Fruit fly (Drosophila melanogaster) whole organism, embryonic: ENCODE measurements around the gene CG8516.

Experiments used
- Asciz ChIP-seq: fragments of 200-800 bp; sonication (Bioruptor generic); optimal IDR thresholded peaks from 2 replicates; lab custom pipeline; 2017; ENCODE audit warnings: missing biosample characterization, mild to moderate bottlenecking, missing genetic modification characterization, missing genetic modification reagents
- B-H1 ChIP-seq: fragments of 200-800 bp; sonication (Bioruptor generic); IDR thresholded peaks from 3 replicates; pipeline ENCODE4 v1.3.6; 2022; ENCODE audit warnings: missing biosample characterization, missing genetic modification characterization
- CG10979 ChIP-seq: fragments of 200-800 bp; sonication (Bioruptor generic); optimal IDR thresholded peaks from 2 replicates; lab custom pipeline; 2018; ENCODE audit warnings: missing biosample characterization, mild to moderate bottlenecking, missing genetic modification characterization, moderate library complexity
- CG11504 ChIP-seq: fragments of 200-800 bp; sonication (Bioruptor generic); optimal IDR thresholded peaks from 3 replicates; lab custom pipeline; 2019; ENCODE audit warnings: missing biosample characterization, mild to moderate bottlenecking, missing genetic modification characterization, moderate library complexity
- CG11560 ChIP-seq: fragments of 200-800 bp; sonication (Bioruptor generic); IDR thresholded peaks from 3 replicates; pipeline ENCODE4 v1.3.6; 2022; ENCODE audit warnings: missing biosample characterization, missing genetic modification characterization
- CG13424 ChIP-seq: fragments of 200-800 bp; sonication (Bioruptor generic); optimal IDR thresholded peaks from 2 replicates; lab custom pipeline; 2019; ENCODE audit warnings: missing biosample characterization, mild to moderate bottlenecking, missing genetic modification characterization, moderate library complexity
- CG13894 ChIP-seq: fragments of 200-800 bp; sonication (Bioruptor generic); optimal IDR thresholded peaks from 3 replicates; lab custom pipeline; 2018; ENCODE audit warnings: missing biosample characterization, mild to moderate bottlenecking, missing genetic modification characterization, moderate library complexity
- CG14667 ChIP-seq: fragments of 200-800 bp; sonication (Bioruptor generic); IDR thresholded peaks from 2 replicates; pipeline ENCODE4 v1.3.6; 2022; ENCODE audit warnings: missing biosample characterization, missing genetic modification characterization
- CG14965 ChIP-seq: fragments of 200-800 bp; sonication (Bioruptor generic); optimal IDR thresholded peaks from 2 replicates; lab custom pipeline; 2016; ENCODE audit warnings: missing biosample characterization, missing genetic modification characterization, borderline replicate concordance
- CG15514 ChIP-seq: fragments of 200-800 bp; sonication (Bioruptor generic); optimal IDR thresholded peaks from 3 replicates; lab custom pipeline; 2017; ENCODE audit warnings: missing biosample characterization, missing genetic modification characterization, mild to moderate bottlenecking, moderate library complexity, missing genetic modification reagents
- CG18619 ChIP-seq: fragments of 200-800 bp; sonication (Bioruptor generic); optimal IDR thresholded peaks from 3 replicates; lab custom pipeline; 2017; ENCODE audit warnings: missing biosample characterization, mild to moderate bottlenecking, missing genetic modification characterization
- CG2712 ChIP-seq: fragments of 200-800 bp; optimal IDR thresholded peaks from 3 replicates; lab custom pipeline; 2019; ENCODE audit warnings: missing biosample characterization, mild to moderate bottlenecking, missing genetic modification characterization, moderate library complexity
- CG3163 ChIP-seq: fragments of 200-800 bp; sonication (Bioruptor generic); optimal IDR thresholded peaks from 3 replicates; lab custom pipeline; 2016; ENCODE audit warnings: missing biosample characterization, missing genetic modification characterization
- CG34376 ChIP-seq: fragments of 200-800 bp; sonication (Bioruptor generic); optimal IDR thresholded peaks from 2 replicates; lab custom pipeline; 2018; ENCODE audit warnings: missing biosample characterization, mild to moderate bottlenecking, missing genetic modification characterization
- CG43689 ChIP-seq: fragments of 200-800 bp; sonication (Bioruptor generic); IDR thresholded peaks from 2 replicates; pipeline ENCODE4 v1.3.6; 2022; ENCODE audit warnings: missing biosample characterization, missing genetic modification characterization
- CG4617 ChIP-seq: fragments of 200-800 bp; sonication (Bioruptor generic); optimal IDR thresholded peaks from 3 replicates; lab custom pipeline; 2016; ENCODE audit warnings: missing biosample characterization, missing genetic modification characterization, borderline replicate concordance
- CG5953 ChIP-seq: fragments of 200-800 bp; sonication (Bioruptor generic); IDR thresholded peaks from 2 replicates; pipeline ENCODE4 v1.3.6; 2022; ENCODE audit warnings: missing biosample characterization, missing genetic modification characterization
- CG7271 ChIP-seq: fragments of 200-800 bp; sonication (Bioruptor generic); optimal IDR thresholded peaks from 2 replicates; lab custom pipeline; 2018; ENCODE audit warnings: missing biosample characterization, mild to moderate bottlenecking, missing genetic modification characterization, moderate library complexity
- CG8765 ChIP-seq: fragments of 200-800 bp; sonication (Bioruptor generic); IDR thresholded peaks from 2 replicates; pipeline ENCODE4 v1.3.6; 2022; ENCODE audit warnings: missing biosample characterization, missing genetic modification characterization
- CG8944 ChIP-seq: fragments of 200-800 bp; sonication (Bioruptor generic); optimal IDR thresholded peaks from 3 replicates; lab custom pipeline; 2016; ENCODE audit warnings: missing biosample characterization, missing genetic modification characterization
- ERR ChIP-seq: fragments of 200-800 bp; sonication (Bioruptor generic); optimal IDR thresholded peaks from 2 replicates; lab custom pipeline; 2016; ENCODE audit warnings: missing biosample characterization, missing genetic modification characterization
- Hr3 ChIP-seq: fragments of 200-800 bp; sonication (Bioruptor generic); optimal IDR thresholded peaks from 3 replicates; lab custom pipeline; 2016; ENCODE audit warnings: missing biosample characterization, missing genetic modification characterization
- Oaz ChIP-seq: fragments of 200-800 bp; sonication (Bioruptor generic); IDR thresholded peaks from 2 replicates; pipeline ENCODE4 v1.3.6; 2022; ENCODE audit warnings: missing biosample characterization, missing genetic modification characterization
- Spps ChIP-seq: fragments of 200-800 bp; sonication (Bioruptor generic); optimal IDR thresholded peaks from 2 replicates; lab custom pipeline; 2018; ENCODE audit warnings: missing biosample characterization, mild to moderate bottlenecking, missing genetic modification characterization
- TFAM ChIP-seq: fragments of 200-800 bp; sonication (Bioruptor generic); optimal IDR thresholded peaks from 2 replicates; lab custom pipeline; 2017; ENCODE audit warnings: missing biosample characterization, missing genetic modification characterization, inconsistent platforms
- ash1 ChIP-seq: fragments of 200-800 bp; sonication (Bioruptor generic); optimal IDR thresholded peaks from 2 replicates; lab custom pipeline; 2018; ENCODE audit warnings: missing biosample characterization, mild to moderate bottlenecking, missing genetic modification characterization
- cg ChIP-seq: fragments of 200-800 bp; sonication (Bioruptor generic); optimal IDR thresholded peaks from 3 replicates; lab custom pipeline; 2019; ENCODE audit warnings: missing biosample characterization, mild to moderate bottlenecking, missing genetic modification characterization, moderate library complexity
- dysf ChIP-seq: fragments of 200-800 bp; sonication (Bioruptor generic); IDR thresholded peaks from 3 replicates; pipeline ENCODE4 v1.3.6; 2022; ENCODE audit warnings: missing biosample characterization, missing genetic modification characterization
- gcm2 ChIP-seq: fragments of 200-800 bp; sonication (Bioruptor generic); optimal IDR thresholded peaks from 2 replicates; lab custom pipeline; 2016; ENCODE audit warnings: missing biosample characterization, missing genetic modification characterization
- gsb ChIP-seq: fragments of 200-800 bp; sonication (Bioruptor generic); IDR thresholded peaks from 2 replicates; pipeline ENCODE4 v1.3.6; 2022; ENCODE audit warnings: missing biosample characterization, missing genetic modification characterization
- hb ChIP-seq: fragments of 200-800 bp; sonication (Bioruptor generic); IDR thresholded peaks from 3 replicates; pipeline ENCODE4 v1.3.6; 2022; ENCODE audit warnings: missing biosample characterization, missing genetic modification characterization; ENCODE audit not compliant: partially characterized antibody
- ind ChIP-seq: fragments of 200-800 bp; sonication (Bioruptor generic); optimal IDR thresholded peaks from 3 replicates; lab custom pipeline; 2016; ENCODE audit warnings: missing biosample characterization, missing genetic modification characterization
- jigr1 ChIP-seq: fragments of 200-800 bp; sonication (Bioruptor generic); IDR thresholded peaks from 3 replicates; pipeline ENCODE4 v1.3.6; 2022; ENCODE audit warnings: missing biosample characterization, missing genetic modification characterization
- lab ChIP-seq: fragments of 200-800 bp; sonication (Bioruptor generic); optimal IDR thresholded peaks from 3 replicates; lab custom pipeline; 2017; ENCODE audit warnings: missing biosample characterization, missing genetic modification characterization, mild to moderate bottlenecking, moderate library complexity, missing genetic modification reagents
- lmd ChIP-seq: fragments of 200-800 bp; sonication (Bioruptor generic); IDR thresholded peaks from 2 replicates; pipeline ENCODE4 v1.3.6; 2022; ENCODE audit warnings: missing biosample characterization, missing genetic modification characterization
- lola ChIP-seq, 3 experiments: fragments of >200 bp in 2 of 3; fragments of 200-800 bp in 1 of 3; sonication (Bioruptor generic) in 1 of 3; optimal IDR thresholded peaks; 2 replicates each; lab custom pipeline; 2017 to 2019; ENCODE audit warnings: missing biosample characterization in 3 of 3, missing genetic modification characterization in 3 of 3, mild to moderate bottlenecking in 1 of 3, moderate library complexity in 1 of 3
- mirr ChIP-seq: fragments of 200-800 bp; sonication (Bioruptor generic); optimal IDR thresholded peaks from 3 replicates; lab custom pipeline; 2018; ENCODE audit warnings: missing biosample characterization, mild to moderate bottlenecking, missing genetic modification characterization
- mld ChIP-seq: fragments of 200-800 bp; sonication (Bioruptor generic); IDR thresholded peaks from 3 replicates; pipeline ENCODE4 v1.3.6; 2022; ENCODE audit warnings: missing biosample characterization, missing genetic modification characterization; ENCODE audit not compliant: partially characterized antibody
- pzg ChIP-seq: fragments of 200-800 bp; sonication (Bioruptor generic); optimal IDR thresholded peaks from 3 replicates; lab custom pipeline; 2018; ENCODE audit warnings: missing biosample characterization, mild to moderate bottlenecking, missing genetic modification characterization, moderate library complexity
- ranshi ChIP-seq: fragments of 200-800 bp; sonication (Bioruptor generic); IDR thresholded peaks from 2 replicates; pipeline ENCODE4 v1.3.6; 2022; ENCODE audit warnings: missing biosample characterization, missing genetic modification characterization
- shn ChIP-seq: fragments of 200-800 bp; sonication (Bioruptor generic); optimal IDR thresholded peaks from 3 replicates; lab custom pipeline; 2016; ENCODE audit warnings: missing biosample characterization, missing genetic modification characterization
- sim ChIP-seq: fragments of 200-800 bp; sonication (Bioruptor generic); IDR thresholded peaks from 2 replicates; pipeline ENCODE4 v1.3.6; 2022; ENCODE audit warnings: missing biosample characterization, missing genetic modification characterization
- sug ChIP-seq: fragments of 200-800 bp; optimal IDR thresholded peaks from 2 replicates; lab custom pipeline; 2019; ENCODE audit warnings: missing biosample characterization, mild to moderate bottlenecking, missing genetic modification characterization, moderate library complexity
- tna ChIP-seq: fragments of 200-800 bp; sonication (Bioruptor generic); IDR thresholded peaks from 2 replicates; pipeline ENCODE4 v1.3.6; 2022; ENCODE audit warnings: missing biosample characterization, missing genetic modification characterization; ENCODE audit not compliant: partially characterized antibody
- trh ChIP-seq: fragments of 200-800 bp; sonication (Bioruptor generic); optimal IDR thresholded peaks from 2 replicates; lab custom pipeline; 2016; ENCODE audit warnings: missing biosample characterization, missing genetic modification characterization
- wdn ChIP-seq: fragments of 200-800 bp; sonication (Bioruptor generic); IDR thresholded peaks from 2 replicates; pipeline ENCODE4 v1.3.6; 2022; ENCODE audit warnings: missing biosample characterization, missing genetic modification characterization
- yki ChIP-seq: fragments of >200 bp; optimal IDR thresholded peaks from 3 replicates; lab custom pipeline; 2018
- zen ChIP-seq: fragments of 200-800 bp; sonication (Bioruptor generic); optimal IDR thresholded peaks from 3 replicates; lab custom pipeline; 2018; ENCODE audit warnings: missing biosample characterization, mild to moderate bottlenecking, missing genetic modification characterization, moderate library complexity

CG8516 gene

DNA sequence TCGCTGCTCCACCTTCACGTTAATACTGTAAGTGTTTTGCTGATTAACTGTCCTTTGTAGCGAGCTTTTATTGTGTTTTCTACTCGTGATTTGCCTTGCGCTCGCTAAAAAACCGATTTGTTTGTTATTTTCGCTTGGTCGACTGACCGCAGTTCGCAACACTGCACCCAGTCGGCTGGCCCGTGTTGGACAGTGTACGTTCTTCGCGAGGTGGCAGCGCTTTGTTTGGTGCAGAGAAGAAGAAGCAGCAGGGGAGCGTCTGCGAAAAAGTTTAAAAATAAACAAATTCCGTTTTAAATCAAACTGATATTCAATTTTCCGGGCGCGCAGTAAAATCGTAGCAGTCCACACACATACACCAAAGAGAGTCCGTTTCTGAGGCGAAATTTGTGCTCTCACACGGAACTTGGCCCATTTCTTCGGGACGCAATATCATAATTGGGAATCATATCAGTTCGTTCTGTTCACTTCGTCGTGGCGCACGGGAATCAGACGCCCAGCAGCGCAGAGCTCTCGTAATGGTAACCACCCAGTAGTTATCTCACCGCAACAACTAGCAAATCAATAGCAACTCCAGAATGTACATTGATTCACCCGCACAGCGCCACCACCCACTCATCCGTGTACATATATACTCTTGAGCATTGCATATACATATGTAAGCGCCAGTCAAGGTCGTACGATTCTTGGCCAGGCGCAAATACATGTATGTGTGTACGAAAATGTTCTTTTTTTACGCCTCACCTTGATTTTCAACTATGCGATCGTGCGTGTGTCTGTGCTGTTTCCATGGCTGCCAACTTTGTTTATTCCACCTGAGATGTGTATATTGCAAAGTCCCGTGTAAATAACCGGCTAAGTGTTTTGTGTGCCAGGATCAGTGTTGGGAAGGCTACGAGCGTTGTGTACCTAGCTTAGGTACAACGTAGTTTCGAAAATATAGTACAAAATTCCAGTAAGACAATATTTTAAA, 25.2 kb upstream of the CG8516 start, which contains the start of gene Naa80 (continued):
- TF ChIP-seq CG5953 (GFP tag; lab: Robert Waterston, UW) = no peak
- peak; percentile 54 for TF ChIP-seq CG18619 (GFP tag; lab: Kevin White, UChicago)
- no peak for TF ChIP-seq CG7271 (tag; lab: Kevin White, UChicago)
- peak; percentile 82 for TF ChIP-seq ERR (GFP tag; lab: Kevin White, UChicago)
- TF ChIP-seq pzg (GFP tag; lab: Kevin White, UChicago) = peak; percentile 94
- TF ChIP-seq CG10979 (tag; lab: Kevin White, UChicago) = peak; percentile 21
- peak; percentile 54 for TF ChIP-seq Hr3
- TF ChIP-seq gcm2 = no peak
- TF ChIP-seq Oaz (GFP tag; lab: Robert Waterston, UW) = no peak
- TF ChIP-seq CG34376 (GFP tag; lab: Kevin White, UChicago) = peak; percentile 50
- TF ChIP-seq TFAM (GFP tag; lab: Kevin White, UChicago) = no peak
- no peak; the same call in 1 of the 2 replicates for TF ChIP-seq gsb (GFP tag; lab: Robert Waterston, UW)
- TF ChIP-seq CG13894 (tag; lab: Kevin White, UChicago) = peak; percentile 56
- TF ChIP-seq sug (tag; lab: Kevin White, UChicago) = peak; percentile 71
- no peak for TF ChIP-seq CG11560 (tag; lab: Robert Waterston, UW)
- no peak for TF ChIP-seq lola (GFP tag; optimal IDR thresholded peaks at IDR 0.05; lab: Kevin White, UChicago)
- peak; percentile 83 for TF ChIP-seq lab
- peak; percentile 35 for TF ChIP-seq CG2712 (tag; lab: Kevin White, UChicago)
- TF ChIP-seq ind (GFP tag; lab: Kevin White, UChicago) = peak; percentile 72
- TF ChIP-seq trh (GFP tag; lab: Kevin White, UChicago) = peak; percentile 19
- TF ChIP-seq CG15514 = peak; percentile 83
- peak; percentile 54; the same call in 1 of the 2 replicates for TF ChIP-seq ranshi (GFP tag; lab: Robert Waterston, UW)
- peak; percentile 51 for TF ChIP-seq cg (GFP tag; lab: Kevin White, UChicago)
- TF ChIP-seq hb = no peak; the same call in 2 of the 3 replicates
- peak; percentile 98 for TF ChIP-seq CG4617 (GFP tag; lab: Kevin White, UChicago)
- no peak for TF ChIP-seq B-H1 (GFP tag; lab: Robert Waterston, UW)
- TF ChIP-seq jigr1 (GFP tag; lab: Robert Waterston, UW) = no peak
- TF ChIP-seq CG3163 (GFP tag; lab: Kevin White, UChicago) = peak; percentile 67
- TF ChIP-seq tna = peak; percentile 48; the same call in 1 of the 2 replicates
- peak; percentile 55; the same call in 1 of the 2 replicates for TF ChIP-seq lmd
- TF ChIP-seq Spps (tag; lab: Kevin White, UChicago) = no peak
- TF ChIP-seq yki (lab: Kevin White, UChicago) = no peak
- TF ChIP-seq mirr (GFP tag; lab: Kevin White, UChicago) = peak; percentile 28
- TF ChIP-seq sim (GFP tag; lab: Robert Waterston, UW) = no peak
- peak; percentile 25 for TF ChIP-seq ash1 (GFP tag; lab: Kevin White, UChicago)
- TF ChIP-seq CG13424 (tag; lab: Kevin White, UChicago) = peak; percentile 52
- no peak for TF ChIP-seq Asciz (GFP tag; lab: Kevin White, UChicago)
- no peak for TF ChIP-seq CG43689 (GFP tag; lab: Robert Waterston, UW)
- no peak for TF ChIP-seq mld (GFP tag; lab: Robert Waterston, UW)
- TF ChIP-seq shn (GFP tag; lab: Kevin White, UChicago) = peak; percentile 67
- TF ChIP-seq wdn (GFP tag; lab: Robert Waterston, UW) = no peak
- peak; percentile 77 for TF ChIP-seq CG8944
- TF ChIP-seq CG14965 = peak; percentile 13
- peak; percentile 15 for TF ChIP-seq zen (tag; lab: Kevin White, UChicago)
- peak; percentile 51; the same call in 1 of the 3 replicates for TF ChIP-seq dysf (GFP tag; lab: Robert Waterston, UW)
- no peak for TF ChIP-seq CG11504 (tag; lab: Kevin White, UChicago)
- TF ChIP-seq CG14667 (GFP tag; lab: Robert Waterston, UW) = no peak; the same call in 1 of the 2 replicates
- TF ChIP-seq CG8765 (GFP tag; lab: Robert Waterston, UW) = peak; percentile 38; the same call in 1 of the 2 replicates
